Worm (Caenorhabditis elegans) whole organism, L4 larva: ENCODE data around the gene sur-5.

Source experiments
- F10B5.3 ChIP-seq: sonication (generic microtip); optimal IDR thresholded peaks from 2 replicates; lab custom pipeline; 2016; ENCODE audit warnings: mild to moderate bottlenecking, missing genetic modification characterization, missing compliant biosample characterization
- F26F4.8 ChIP-seq: fragments of 200-800 bp; sonication (Bioruptor generic); conservative IDR thresholded peaks from 2 replicates; pipeline ENCODE4 v1.3.6; 2022; ENCODE audit warnings: missing genetic modification characterization, missing compliant biosample characterization
- F37D6.2 ChIP-seq: sonication (generic microtip); optimal IDR thresholded peaks from 2 replicates; lab custom pipeline; 2016; ENCODE audit warnings: mild to moderate bottlenecking, missing genetic modification characterization, missing compliant biosample characterization
- T26A8.4 ChIP-seq: fragments of 200-800 bp; sonication (Bioruptor generic); IDR thresholded peaks from 2 replicates; pipeline ENCODE4 v1.3.6; 2022; ENCODE audit warnings: missing genetic modification characterization, missing compliant biosample characterization
- Y105C5A.15 ChIP-seq: fragments of 200-800 bp; sonication (Bioruptor generic); IDR thresholded peaks from 2 replicates; pipeline ENCODE4 v1.3.6; 2022; ENCODE audit warnings: missing genetic modification characterization, missing compliant biosample characterization
- Y5F2A.4 ChIP-seq: fragments of 200-800 bp; sonication (Bioruptor generic); optimal IDR thresholded peaks from 2 replicates; lab custom pipeline; 2018; ENCODE audit warnings: mild to moderate bottlenecking, missing genetic modification characterization, missing compliant biosample characterization
- ama-1 ChIP-seq: fragments of 150-350 bp; optimal IDR thresholded peaks from 2 replicates; lab custom pipeline; 2014; ENCODE audit warnings: inconsistent platforms, mixed read lengths
- arid-1 ChIP-seq: fragments of 200-800 bp; sonication (Bioruptor generic); conservative IDR thresholded peaks from 2 replicates; pipeline ENCODE4 v1.3.6; 2022; ENCODE audit warnings: missing genetic modification reagents, missing genetic modification characterization, missing compliant biosample characterization
- ceh-20 ChIP-seq: fragments of 200-800 bp; sonication (Bioruptor generic); IDR thresholded peaks from 2 replicates; pipeline ENCODE4 v1.3.6; 2022; ENCODE audit warnings: missing genetic modification reagents, missing genetic modification characterization, missing compliant biosample characterization
- ceh-32 ChIP-seq: sonication (generic microtip); optimal IDR thresholded peaks from 2 replicates; lab custom pipeline; 2016; ENCODE audit warnings: mild to moderate bottlenecking, missing genetic modification characterization, missing compliant biosample characterization; ENCODE audit not compliant: poor library complexity
- ces-1 ChIP-seq: fragments of 150-350 bp; sonication (generic microtip); optimal IDR thresholded peaks from 4 replicates; lab custom pipeline; 2014; ENCODE audit warnings: missing biosample characterization, missing genetic modification reagents, missing genetic modification characterization
- cey-2 ChIP-seq: sonication (generic microtip); optimal IDR thresholded peaks from 3 replicates; lab custom pipeline; 2017; ENCODE audit warnings: missing genetic modification characterization, mild to moderate bottlenecking, missing compliant biosample characterization, antibody characterized with exemption, borderline replicate concordance; ENCODE audit not compliant: insufficient read depth
- daf-16 ChIP-seq, 3 experiments: sonication (generic microtip); optimal IDR thresholded peaks; 2 replicates each; lab custom pipeline; 2016 to 2017; ENCODE audit warnings: missing genetic modification characterization in 3 of 3, missing genetic modification reagents in 3 of 3, mild to moderate bottlenecking in 2 of 3, missing compliant biosample characterization in 2 of 3, missing biosample characterization in 1 of 3, moderate library complexity in 1 of 3
- dmd-6 ChIP-seq: fragments of 200-800 bp; sonication (Bioruptor generic); IDR thresholded peaks from 2 replicates; pipeline ENCODE4 v1.3.6; 2022; ENCODE audit warnings: missing genetic modification reagents, missing genetic modification characterization, missing compliant biosample characterization
- dpl-1 ChIP-seq: fragments of 150-350 bp; optimal IDR thresholded peaks from 2 replicates; lab custom pipeline; 2014; ENCODE audit warnings: missing biosample characterization, missing genetic modification reagents, missing genetic modification characterization
- duxl-1 ChIP-seq: sonication (generic microtip); optimal IDR thresholded peaks from 2 replicates; lab custom pipeline; 2016; ENCODE audit warnings: mild to moderate bottlenecking, missing genetic modification characterization, moderate library complexity, missing compliant biosample characterization; ENCODE audit not compliant: poor library complexity
- fkh-10 ChIP-seq: fragments of 150-350 bp; optimal IDR thresholded peaks from 2 replicates; lab custom pipeline; 2014; ENCODE audit warnings: missing biosample characterization, missing genetic modification reagents, missing genetic modification characterization
- gei-8 ChIP-seq: fragments of 200-800 bp; sonication (Bioruptor generic); optimal IDR thresholded peaks from 2 replicates; lab custom pipeline; 2018; ENCODE audit warnings: mild to moderate bottlenecking, missing genetic modification characterization, missing compliant biosample characterization
- hif-1 ChIP-seq, 2 experiments: sonication (generic microtip); optimal IDR thresholded peaks; 2 replicates each; lab custom pipeline; 2016 to 2017; ENCODE audit warnings: missing compliant biosample characterization in 2 of 2, missing genetic modification characterization in 2 of 2, missing genetic modification reagents in 2 of 2, missing genotype in 2 of 2, mild to moderate bottlenecking in 1 of 2
- hlh-11 ChIP-seq: fragments of 200-800 bp; sonication (Bioruptor generic); optimal IDR thresholded peaks from 2 replicates; lab custom pipeline; 2018; ENCODE audit warnings: mild to moderate bottlenecking, missing genetic modification characterization, missing compliant biosample characterization
- hlh-30 ChIP-seq: sonication (generic microtip); optimal IDR thresholded peaks from 2 replicates; lab custom pipeline; 2017; ENCODE audit warnings: antibody characterized with exemption, mild to moderate bottlenecking, missing genetic modification characterization, missing compliant biosample characterization; ENCODE audit not compliant: insufficient read depth
- hmg-1.1 ChIP-seq: fragments of 200-800 bp; sonication (Bioruptor generic); IDR thresholded peaks from 2 replicates; pipeline ENCODE4 v1.3.6; 2022; ENCODE audit warnings: missing genetic modification reagents, missing genetic modification characterization, missing compliant biosample characterization
- lin-39 ChIP-seq: fragments of 150-350 bp; optimal IDR thresholded peaks from 2 replicates; lab custom pipeline; 2014; ENCODE audit warnings: missing biosample characterization, missing genetic modification reagents, missing genetic modification characterization
- lsy-2 ChIP-seq, 2 experiments: fragments of 150-350 bp in 1 of 2; sonication (generic microtip) in 1 of 2; optimal IDR thresholded peaks; 2 replicates each; lab custom pipeline; 2014 to 2017; ENCODE audit warnings: missing biosample characterization in 2 of 2, missing genetic modification characterization in 2 of 2
- madf-5 ChIP-seq, 2 experiments: fragments of 200-800 bp; sonication (Bioruptor generic); IDR thresholded peaks; 2 replicates each; pipeline ENCODE4 v1.3.6; 2022; ENCODE audit warnings: missing compliant biosample characterization in 2 of 2, missing genetic modification characterization in 2 of 2
- mdl-1 ChIP-seq, 2 experiments: fragments of 150-350 bp in 1 of 2; sonication (generic microtip) in 1 of 2; optimal IDR thresholded peaks; 2 replicates each; lab custom pipeline; 2014 to 2017; ENCODE audit warnings: missing biosample characterization in 2 of 2, missing genetic modification characterization in 2 of 2
- mep-1 ChIP-seq: fragments of 150-350 bp; sonication (generic microtip); optimal IDR thresholded peaks from 3 replicates; lab custom pipeline; 2014; ENCODE audit warnings: missing biosample characterization, missing genetic modification characterization
- mxl-3 ChIP-seq: fragments of 200-800 bp; sonication (Bioruptor generic); optimal IDR thresholded peaks from 2 replicates; lab custom pipeline; 2018; ENCODE audit warnings: mild to moderate bottlenecking, missing genetic modification characterization, missing compliant biosample characterization
- nhr-10 ChIP-seq: fragments of 150-350 bp; optimal IDR thresholded peaks from 2 replicates; lab custom pipeline; 2014; ENCODE audit warnings: missing biosample characterization, missing genetic modification characterization
- nhr-102 ChIP-seq: sonication (generic microtip); optimal IDR thresholded peaks from 2 replicates; lab custom pipeline; 2016; ENCODE audit warnings: mild to moderate bottlenecking, missing genetic modification characterization, moderate library complexity, missing compliant biosample characterization
- nhr-111 ChIP-seq: fragments of 200-800 bp; sonication (Bioruptor generic); optimal IDR thresholded peaks from 2 replicates; lab custom pipeline; 2018; ENCODE audit warnings: mild to moderate bottlenecking, missing genetic modification characterization, missing compliant biosample characterization
- nhr-28 ChIP-seq: fragments of 150-350 bp; optimal IDR thresholded peaks from 2 replicates; lab custom pipeline; 2014; ENCODE audit warnings: missing biosample characterization, missing genetic modification characterization
- nhr-41 ChIP-seq: fragments of 200-800 bp; sonication (Bioruptor generic); IDR thresholded peaks from 2 replicates; pipeline ENCODE4 v1.3.6; 2022; ENCODE audit warnings: missing genetic modification reagents, missing genetic modification characterization, missing compliant biosample characterization
- nhr-6 ChIP-seq: fragments of 150-350 bp; optimal IDR thresholded peaks from 2 replicates; lab custom pipeline; 2014; ENCODE audit warnings: missing biosample characterization, missing genetic modification characterization
- nhr-77 ChIP-seq: fragments of 150-350 bp; optimal IDR thresholded peaks from 2 replicates; lab custom pipeline; 2014; ENCODE audit warnings: missing biosample characterization, missing genetic modification characterization
- pha-4 ChIP-seq, 2 experiments: fragments of 150-350 bp in 1 of 2; fragments of 200-800 bp in 1 of 2; sonication (Bioruptor generic) in 1 of 2; IDR thresholded peaks in 1 of 2; optimal IDR thresholded peaks in 1 of 2; 2 replicates each; pipeline versions ENCODE4 v1.3.6 to Lab custom; 2014 to 2022; ENCODE audit warnings: missing genetic modification characterization in 2 of 2, missing genetic modification reagents in 2 of 2, missing biosample characterization in 1 of 2, missing compliant biosample characterization in 1 of 2
- rbr-2 ChIP-seq: sonication (generic microtip); optimal IDR thresholded peaks from 2 replicates; lab custom pipeline; 2016; ENCODE audit warnings: missing genotype, missing genetic modification characterization, missing compliant biosample characterization
- saeg-2 ChIP-seq: fragments of 200-800 bp; sonication (Bioruptor generic); IDR thresholded peaks from 2 replicates; pipeline ENCODE4 v1.3.6; 2022; ENCODE audit warnings: missing genetic modification reagents, missing genetic modification characterization, missing compliant biosample characterization
- sdz-12 ChIP-seq: fragments of 200-800 bp; sonication (Bioruptor generic); optimal IDR thresholded peaks from 2 replicates; lab custom pipeline; 2018; ENCODE audit warnings: mild to moderate bottlenecking, missing genetic modification characterization, missing compliant biosample characterization
- set-16 ChIP-seq: fragments of 200-800 bp; sonication (Bioruptor generic); IDR thresholded peaks from 2 replicates; pipeline ENCODE4 v1.3.6; 2022; ENCODE audit warnings: missing genetic modification reagents, missing genetic modification characterization, missing compliant biosample characterization
- snpc-1.2 ChIP-seq: fragments of 200-800 bp; sonication (Bioruptor generic); IDR thresholded peaks from 2 replicates; pipeline ENCODE4 v1.3.6; 2022; ENCODE audit warnings: missing genetic modification reagents, missing genetic modification characterization, missing compliant biosample characterization
- spr-1 ChIP-seq: sonication (generic microtip); optimal IDR thresholded peaks from 2 replicates; lab custom pipeline; 2016; ENCODE audit warnings: mild to moderate bottlenecking, missing genetic modification characterization, missing compliant biosample characterization
- tag-97 ChIP-seq: fragments of 200-800 bp; sonication (Bioruptor generic); IDR thresholded peaks from 2 replicates; pipeline ENCODE4 v1.3.6; 2022; ENCODE audit warnings: missing genetic modification characterization, missing compliant biosample characterization
- tra-1 ChIP-seq: fragments of 200-800 bp; sonication (Bioruptor generic); IDR thresholded peaks from 2 replicates; pipeline ENCODE4 v1.3.6; 2022; ENCODE audit warnings: missing genetic modification reagents, missing genetic modification characterization, missing compliant biosample characterization
- unc-130 ChIP-seq: sonication (generic microtip); optimal IDR thresholded peaks from 2 replicates; lab custom pipeline; 2016; ENCODE audit warnings: missing genetic modification reagents, missing genetic modification characterization, missing compliant biosample characterization
- zag-1 ChIP-seq: fragments of 150-350 bp; optimal IDR thresholded peaks from 2 replicates; lab custom pipeline; 2014; ENCODE audit warnings: missing biosample characterization, missing genetic modification characterization
- zip-11 ChIP-seq: fragments of 200-800 bp; sonication (Bioruptor generic); IDR thresholded peaks from 2 replicates; pipeline ENCODE4 v1.3.6; 2022; ENCODE audit warnings: missing genetic modification characterization, missing compliant biosample characterization
- zip-2 ChIP-seq: fragments of 150-350 bp; optimal IDR thresholded peaks from 2 replicates; lab custom pipeline; 2014; ENCODE audit warnings: missing biosample characterization, missing genetic modification characterization
- ztf-7 ChIP-seq: fragments of 150-350 bp; optimal IDR thresholded peaks from 2 replicates; lab custom pipeline; 2014; ENCODE audit warnings: missing biosample characterization, missing genetic modification characterization

Gene sur-5

DNA sequence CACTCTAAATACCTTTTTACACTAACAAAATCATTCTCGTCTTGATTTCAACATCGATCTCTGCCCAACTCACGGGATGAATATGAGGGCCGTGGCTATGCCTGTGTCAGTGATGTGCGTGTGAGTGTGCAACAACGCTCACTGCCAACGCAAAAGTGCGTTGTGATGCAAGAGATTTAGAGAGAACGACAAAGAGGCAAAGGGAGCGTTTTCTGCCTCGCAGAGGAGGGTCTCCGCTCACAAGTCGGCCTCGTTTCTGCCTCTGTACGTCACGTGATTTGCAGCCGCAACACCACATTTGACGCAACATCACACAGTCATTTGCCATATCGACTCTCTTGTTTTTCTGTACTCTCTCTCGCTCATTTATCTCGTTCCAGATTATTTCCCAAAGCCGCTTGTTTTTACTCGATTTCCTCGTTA lies 28.9 kb upstream of the sur-5 start, which contains the start of gene epg-7 (continued):
- TF ChIP-seq gei-8 (GFP tag; lab: Kevin White, UChicago): peak; percentile 55
- peak; percentile 41 to 94 for TF ChIP-seq daf-16 (GFP tag; optimal IDR thresholded peaks at IDR 0.05; lab: Kevin White, UChicago)
- TF ChIP-seq daf-16 (tag; optimal IDR thresholded peaks at IDR 0.05; lab: Kevin White, UChicago): peak; percentile 83
- no peak for TF ChIP-seq snpc-1.2 (GFP tag; lab: Robert Waterston, UW)
- TF ChIP-seq mep-1: peak; percentile 96
- TF ChIP-seq pha-4 (GFP tag; IDR thresholded peaks at IDR 0.05; lab: Robert Waterston, UW): peak; percentile 88
- TF ChIP-seq pha-4 (tag; optimal IDR thresholded peaks at IDR 0.05; lab: Kevin White, UChicago): no peak
- TF ChIP-seq T26A8.4 (GFP tag; lab: Robert Waterston, UW): peak; percentile 91
- TF ChIP-seq cey-2 (tag; lab: Kevin White, UChicago): no peak
- peak; percentile 95 for TF ChIP-seq hmg-1.1 (GFP tag; lab: Robert Waterston, UW)
- peak; percentile 87 for TF ChIP-seq ztf-7
- TF ChIP-seq F26F4.8 (GFP tag; lab: Robert Waterston, UW): no peak
- TF ChIP-seq lin-39: no peak
- peak; percentile 89 for TF ChIP-seq mxl-3
- peak; percentile 100 for TF ChIP-seq hlh-30 (tag; lab: Kevin White, UChicago)
- peak; percentile 94 for TF ChIP-seq ceh-20
- TF ChIP-seq nhr-102: peak; percentile 84
- TF ChIP-seq ceh-32: peak; percentile 63
- peak; percentile 62 for TF ChIP-seq nhr-77 (tag; lab: Kevin White, UChicago)
- TF ChIP-seq nhr-111 (GFP tag; lab: Kevin White, UChicago): no peak
- TF ChIP-seq lsy-2 (tag; optimal IDR thresholded peaks at IDR 0.05; lab: Kevin White, UChicago): peak; percentile 80 to 93
- TF ChIP-seq mdl-1 (tag; optimal IDR thresholded peaks at IDR 0.05; lab: Kevin White, UChicago): peak; percentile 80 to 96
- TF ChIP-seq duxl-1: peak; percentile 84
- peak; percentile 75 for TF ChIP-seq dpl-1 (GFP tag; lab: Kevin White, UChicago)
- TF ChIP-seq rbr-2 (tag; lab: Kevin White, UChicago): peak; percentile 96
- peak; percentile 79 for TF ChIP-seq spr-1
- no peak for TF ChIP-seq unc-130 (GFP tag; lab: Kevin White, UChicago)
- peak; percentile 97 for TF ChIP-seq hlh-11 (tag; lab: Kevin White, UChicago)
- peak; percentile 22 for TF ChIP-seq F10B5.3 (tag; lab: Kevin White, UChicago)
- peak; percentile 24 for TF ChIP-seq ama-1 (lab: Kevin White, UChicago)
- TF ChIP-seq tra-1 (GFP tag; lab: Robert Waterston, UW): peak; percentile 84
- no peak for TF ChIP-seq tag-97 (GFP tag; lab: Robert Waterston, UW)
- no peak for TF ChIP-seq zip-2 (tag; lab: Kevin White, UChicago)
- peak; percentile 86 for TF ChIP-seq nhr-6
- TF ChIP-seq set-16 (GFP tag; lab: Robert Waterston, UW): peak; percentile 79
- TF ChIP-seq zip-11: no peak
- TF ChIP-seq nhr-41 (GFP tag; lab: Robert Waterston, UW): no peak
- peak; percentile 95 for TF ChIP-seq fkh-10 (GFP tag; lab: Kevin White, UChicago)
- 0 out of 4 replicates have a peak, but pooled peaks of 1 of the 2 experiments have one; percentile 59 for TF ChIP-seq madf-5 (GFP tag; IDR thresholded peaks at IDR 0.05; lab: Robert Waterston, UW)
- TF ChIP-seq F37D6.2: peak; percentile 88
- TF ChIP-seq Y105C5A.15: no peak
- TF ChIP-seq arid-1: peak; percentile 85
- TF ChIP-seq nhr-10 (tag; lab: Kevin White, UChicago): peak; percentile 37
- TF ChIP-seq ces-1 (GFP tag; lab: Kevin White, UChicago): peak; percentile 55
- TF ChIP-seq nhr-28 (tag; lab: Kevin White, UChicago): peak; percentile 91
- TF ChIP-seq dmd-6: peak; percentile 93
- TF ChIP-seq saeg-2 (GFP tag; lab: Robert Waterston, UW): peak; percentile 79
- TF ChIP-seq hif-1 (tag; optimal IDR thresholded peaks at IDR 0.05; lab: Kevin White, UChicago): peak; percentile 23 to 86
- TF ChIP-seq Y5F2A.4 (GFP tag; lab: Kevin White, UChicago): peak; percentile 57
- TF ChIP-seq sdz-12 (GFP tag; lab: Kevin White, UChicago): no peak
- peak; percentile 39 for TF ChIP-seq zag-1 (tag; lab: Kevin White, UChicago)
